Worm (Caenorhabditis elegans): ENCODE results near the gene ttr-19.

Gene ttr-19

ce11 chrV:10201913-10202312 is 25.3 kb downstream of the ttr-19 start, which contains the start of gene ZK856.7:
TSS of gene ZK856.7 (plus strand) at chrV:10202098.
- TF ChIP-seq rbr-2 (tag; optimal IDR thresholded peaks at IDR 0.05), result no peak
- TF ChIP-seq dve-1 (tag; optimal IDR thresholded peaks at IDR 0.05; ENCODE audit: insufficient read depth), result peak; percentile 51
- peak in 1 of 2 experiments; percentile 73 for TF ChIP-seq unc-62 (GFP tag; optimal IDR thresholded peaks at IDR 0.05 in 1 of 2)
- no peak for TF ChIP-seq unc-62 (tag; optimal IDR thresholded peaks at IDR 0.05)
- TF ChIP-seq dmd-9 (GFP tag; IDR thresholded peaks at IDR 0.05), result 0 out of 2 replicates have a peak, but pooled peaks have one; percentile 42
- no peak for TF ChIP-seq fkh-10 (GFP tag; optimal IDR thresholded peaks at IDR 0.05)
- peak; percentile 8 for TF ChIP-seq aha-1 (tag)
- TF ChIP-seq nhr-28 (tag; optimal IDR thresholded peaks at IDR 0.05), result peak; percentile 82
- no peak for TF ChIP-seq Y75B8A.6 (GFP tag; IDR thresholded peaks at IDR 0.05)
- no peak for TF ChIP-seq nhr-25 (tag; optimal IDR thresholded peaks at IDR 0.05; ENCODE audit: borderline replicate concordance, insufficient read depth)
- no peak for TF ChIP-seq snpc-4 (tag; optimal IDR thresholded peaks at IDR 0.05)
- TF ChIP-seq jun-1 (tag; optimal IDR thresholded peaks at IDR 0.05), result no peak
- no peak for TF ChIP-seq daf-8 (GFP tag; IDR thresholded peaks at IDR 0.05)
- peak in 1 of 2 experiments; percentile 46 for TF ChIP-seq lsy-2 (tag; optimal IDR thresholded peaks at IDR 0.05)
- no peak for TF ChIP-seq nhr-111 (GFP tag; optimal IDR thresholded peaks at IDR 0.05)
- no peak for TF ChIP-seq egl-27 (tag; optimal IDR thresholded peaks at IDR 0.05)
- peak in 1 of 2 experiments; percentile 18 for TF ChIP-seq mdl-1 (tag; optimal IDR thresholded peaks at IDR 0.05)

ce11 chrV:10198386-10198785 is 28.8 kb downstream of the ttr-19 start, which contains the start of gene ZK856.6:
TSS of gene ZK856.6 (plus strand) at chrV:10198686.
- TF ChIP-seq F10B5.3 (tag; optimal IDR thresholded peaks at IDR 0.05) (no peak), R02D3.7 (tag; optimal IDR thresholded peaks at IDR 0.05) (no peak), skn-1 (tag; optimal IDR thresholded peaks at IDR 0.05) (no peak), fos-1 (tag; optimal IDR thresholded peaks at IDR 0.05) (no peak), dmd-6 (GFP tag; IDR thresholded peaks at IDR 0.05) (no peak), ama-1 (optimal IDR thresholded peaks at IDR 0.05) (no peak), set-16 (GFP tag; IDR thresholded peaks at IDR 0.05) (no peak), nhr-48 (tag; optimal IDR thresholded peaks at IDR 0.05) (no peak), snpc-4 (tag; optimal IDR thresholded peaks at IDR 0.05) (no peak)

DNA sequence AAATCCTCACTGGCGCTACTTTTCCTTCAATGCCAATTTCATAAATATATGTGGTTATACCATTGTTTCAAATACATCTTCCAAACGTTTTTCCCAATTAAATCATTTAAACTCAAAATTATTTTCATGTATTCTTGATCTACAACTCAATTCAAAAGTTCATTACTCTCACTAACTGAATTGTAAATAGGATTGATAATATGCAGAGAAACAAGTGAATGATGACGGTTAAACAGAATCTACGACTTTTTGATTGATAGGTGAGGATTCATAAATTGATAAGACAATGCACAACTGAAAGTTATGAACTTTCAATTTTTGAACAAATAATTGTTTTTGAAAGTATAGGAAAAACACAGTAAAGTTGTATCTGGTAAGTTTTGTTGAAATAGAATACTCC is 36.0 kb downstream of the ttr-19 start:
- peak; percentile 41 for TF ChIP-seq aha-1 (tag)
- no peak for TF ChIP-seq daf-16 (GFP tag; optimal IDR thresholded peaks at IDR 0.05)
- TF ChIP-seq daf-16 (tag; optimal IDR thresholded peaks at IDR 0.05), result peak; percentile 91
- TF ChIP-seq ceh-32 (tag; optimal IDR thresholded peaks at IDR 0.05; ENCODE audit: poor library complexity), result no peak
- TF ChIP-seq pqm-1 (tag; optimal IDR thresholded peaks at IDR 0.05), result peak; percentile 11
- TF ChIP-seq unc-62 (GFP tag; optimal IDR thresholded peaks at IDR 0.05 in 1 of 2), result peak in 1 of 2 experiments; percentile 13
- TF ChIP-seq unc-62 (tag; optimal IDR thresholded peaks at IDR 0.05), result no peak
- TF ChIP-seq ceh-44 (GFP tag; IDR thresholded peaks at IDR 0.05), result no peak
- TF ChIP-seq nhr-28 (tag; optimal IDR thresholded peaks at IDR 0.05), result peak; percentile 23
- TF ChIP-seq php-3 (GFP tag; IDR thresholded peaks at IDR 0.05), result peak; percentile 14; the same call in 1 of the 2 replicates

DNA sequence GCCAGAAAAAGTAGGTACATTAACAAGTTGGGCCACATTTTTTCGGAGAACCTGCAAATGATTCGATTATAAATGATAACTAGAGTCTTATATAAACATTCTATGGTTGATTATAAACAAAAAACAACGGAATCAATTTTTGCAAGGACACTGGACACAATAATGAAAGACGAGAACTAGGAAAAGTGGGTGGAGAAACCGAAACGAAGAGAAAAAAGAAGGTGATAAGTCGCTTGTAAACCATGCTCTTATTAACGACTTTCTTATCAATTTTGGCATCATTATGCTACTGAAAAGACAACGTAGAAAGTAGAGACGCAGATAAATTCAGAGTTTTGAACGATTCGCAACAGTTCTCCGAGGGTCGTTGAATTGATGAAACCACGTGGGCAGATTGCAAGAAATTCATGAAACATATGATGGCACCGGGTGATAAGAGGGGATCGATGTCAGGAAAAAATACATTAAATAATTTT is 37.1 kb downstream of the ttr-19 start, which contains the start of gene ZK856.5:
Gene ZK856.5, minus strand, starts transcription at position 51 of the 476 bp plus-strand sequence.
- TF ChIP-seq mxl-3 (GFP tag; optimal IDR thresholded peaks at IDR 0.05) (peak; percentile 73), lin-39 (tag; optimal IDR thresholded peaks at IDR 0.05) (no peak), pha-4 (GFP tag; IDR thresholded peaks at IDR 0.05) (no peak), pha-4 (tag; optimal IDR thresholded peaks at IDR 0.05) (no peak), hlh-30 (tag; optimal IDR thresholded peaks at IDR 0.05; ENCODE audit: insufficient read depth) (peak; percentile 21), dmd-8 (GFP tag; IDR thresholded peaks at IDR 0.05) (no peak), ztf-11 (tag; optimal IDR thresholded peaks at IDR 0.05) (no peak), egl-27 (tag; optimal IDR thresholded peaks at IDR 0.05) (no peak), hlh-11 (tag; optimal IDR thresholded peaks at IDR 0.05) (peak; percentile 85), dve-1 (tag; optimal IDR thresholded peaks at IDR 0.05; ENCODE audit: insufficient read depth) (peak; percentile 67), nhr-6 (tag; optimal IDR thresholded peaks at IDR 0.05) (no peak), daf-8 (GFP tag; IDR thresholded peaks at IDR 0.05) (no peak), nhr-76 (tag; optimal IDR thresholded peaks at IDR 0.05) (no peak), spr-3 (GFP tag; optimal IDR thresholded peaks at IDR 0.05) (no peak), php-3 (GFP tag; IDR thresholded peaks at IDR 0.05) (peak; percentile 95), unc-62 (GFP tag; optimal IDR thresholded peaks at IDR 0.05 in 1 of 2) (no peak), unc-62 (tag; optimal IDR thresholded peaks at IDR 0.05) (no peak), daf-16 (GFP tag; optimal IDR thresholded peaks at IDR 0.05) (no peak), daf-16 (tag; optimal IDR thresholded peaks at IDR 0.05) (peak; percentile 69), tra-1 (GFP tag; IDR thresholded peaks at IDR 0.05) (peak; percentile 34; the same call in 1 of the 2 replicates), mdl-1 (tag; optimal IDR thresholded peaks at IDR 0.05) (peak in 1 of 2 experiments; percentile 37), mes-2 (tag; optimal IDR thresholded peaks at IDR 0.05; ENCODE audit: poor library complexity, severe bottlenecking) (no peak), mep-1 (tag; optimal IDR thresholded peaks at IDR 0.05) (no peak), ceh-32 (tag; optimal IDR thresholded peaks at IDR 0.05; ENCODE audit: poor library complexity) (no peak)

Data from whole organism, L4 larva.